Fruit fly (Drosophila melanogaster) whole organism, adult: ENCODE data around the gene CG15047.

Experiments
- CG11617 ChIP-seq: fragments of 200-800 bp; sonication (Bioruptor generic); optimal IDR thresholded peaks from 2 replicates; lab custom pipeline; 2017; ENCODE audit warnings: mild to moderate bottlenecking, missing biosample characterization, missing genetic modification reagents, missing genetic modification characterization
- CG12768 ChIP-seq: fragments of 200-800 bp; sonication (Bioruptor generic); optimal IDR thresholded peaks from 2 replicates; lab custom pipeline; 2017; ENCODE audit warnings: missing biosample characterization, missing genetic modification characterization, mild to moderate bottlenecking, moderate library complexity, missing genetic modification reagents
- CG14711 ChIP-seq: fragments of 200-800 bp; sonication (Bioruptor generic); optimal IDR thresholded peaks from 2 replicates; lab custom pipeline; 2018; ENCODE audit warnings: missing biosample characterization, mild to moderate bottlenecking, missing genetic modification characterization, moderate library complexity
- CG1620 ChIP-seq: fragments of 200-800 bp; sonication (Bioruptor generic); optimal IDR thresholded peaks from 2 replicates; lab custom pipeline; 2016; ENCODE audit warnings: missing biosample characterization, missing genetic modification characterization
- CG33017 ChIP-seq: fragments of 200-800 bp; sonication (Bioruptor generic); optimal IDR thresholded peaks from 2 replicates; lab custom pipeline; 2018; ENCODE audit warnings: missing biosample characterization, mild to moderate bottlenecking, missing genetic modification characterization, moderate library complexity
- CG5204 ChIP-seq: fragments of 200-800 bp; sonication (Bioruptor generic); optimal IDR thresholded peaks from 2 replicates; lab custom pipeline; 2016; ENCODE audit warnings: missing biosample characterization, missing genetic modification characterization
- CG7045 ChIP-seq: fragments of 200-800 bp; sonication (Bioruptor generic); optimal IDR thresholded peaks from 2 replicates; lab custom pipeline; 2017; ENCODE audit warnings: missing biosample characterization, mild to moderate bottlenecking, missing genetic modification characterization
- CG7101 ChIP-seq: fragments of 200-800 bp; sonication (Bioruptor generic); optimal IDR thresholded peaks from 2 replicates; lab custom pipeline; 2018; ENCODE audit warnings: missing biosample characterization, mild to moderate bottlenecking, missing genetic modification characterization, moderate library complexity
- Clk ChIP-seq: fragments of 200-800 bp; sonication (Bioruptor generic); optimal IDR thresholded peaks from 2 replicates; lab custom pipeline; 2017; ENCODE audit warnings: missing biosample characterization, missing genetic modification characterization
- Crg-1 ChIP-seq: fragments of 200-800 bp; sonication (Bioruptor generic); optimal IDR thresholded peaks from 2 replicates; lab custom pipeline; 2016; ENCODE audit warnings: missing biosample characterization, missing genetic modification characterization
- Hr96 ChIP-seq: fragments of 200-800 bp; sonication (Bioruptor generic); optimal IDR thresholded peaks from 2 replicates; lab custom pipeline; 2016; ENCODE audit warnings: missing biosample characterization, missing genetic modification characterization
- Mnt ChIP-seq: fragments of 200-800 bp; sonication (Bioruptor generic); optimal IDR thresholded peaks from 2 replicates; lab custom pipeline; 2016; ENCODE audit warnings: missing biosample characterization, mild to moderate bottlenecking, missing genetic modification characterization
- bab1 ChIP-seq: fragments of 200-800 bp; sonication (Bioruptor generic); optimal IDR thresholded peaks from 3 replicates; lab custom pipeline; 2019; ENCODE audit warnings: missing biosample characterization, mild to moderate bottlenecking, missing genetic modification characterization, moderate library complexity
- cic ChIP-seq: fragments of 200-800 bp; sonication (Bioruptor generic); optimal IDR thresholded peaks from 2 replicates; lab custom pipeline; 2017; ENCODE audit warnings: missing biosample characterization, mild to moderate bottlenecking, missing genetic modification characterization, moderate library complexity
- cnc ChIP-seq, 2 experiments: fragments of >200 bp; optimal IDR thresholded peaks; 2 replicates each; lab custom pipeline; 2017
- kay ChIP-seq: fragments of 200-800 bp; sonication (Bioruptor generic); peaks from one replicate; lab custom pipeline; 2016; ENCODE audit warnings: missing biosample characterization, missing genetic modification characterization, borderline replicate concordance
- ovo ChIP-seq: fragments of 200-800 bp; sonication (Bioruptor generic); optimal IDR thresholded peaks from 2 replicates; lab custom pipeline; 2016; ENCODE audit warnings: missing biosample characterization, missing genetic modification characterization
- pad ChIP-seq: fragments of 200-800 bp; sonication (Bioruptor generic); optimal IDR thresholded peaks from 3 replicates; lab custom pipeline; 2017; ENCODE audit warnings: missing biosample characterization, missing genetic modification characterization, mild to moderate bottlenecking, moderate library complexity, missing genetic modification reagents
- tj ChIP-seq: fragments of 200-800 bp; sonication (Bioruptor generic); optimal IDR thresholded peaks from 3 replicates; lab custom pipeline; 2017; ENCODE audit warnings: missing biosample characterization, mild to moderate bottlenecking, missing genetic modification characterization, moderate library complexity
- toe ChIP-seq: fragments of 200-800 bp; sonication (Bioruptor generic); optimal IDR thresholded peaks from 2 replicates; lab custom pipeline; 2016; ENCODE audit warnings: missing biosample characterization, missing genetic modification characterization

CG15047 gene

DNA sequence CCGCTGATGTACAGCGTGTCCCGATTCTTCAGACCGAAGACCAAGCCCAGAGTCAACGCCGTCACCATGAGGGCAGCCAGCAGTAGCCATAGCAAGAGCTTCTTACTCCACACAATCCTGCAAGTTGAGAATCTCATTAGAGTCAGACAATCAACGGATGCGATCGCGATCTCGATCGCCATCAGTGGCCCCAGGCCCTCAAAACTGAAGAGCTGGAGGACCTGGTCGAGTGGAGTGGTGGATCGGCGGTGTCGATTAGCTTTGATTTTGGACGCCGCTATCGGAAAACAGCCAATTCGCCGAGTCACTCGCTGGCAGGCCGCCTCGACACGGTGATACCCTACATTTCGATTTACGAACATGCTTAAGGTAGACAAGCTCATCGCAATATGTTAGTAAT is 19.9 kb upstream of the CG15047 start:
- TF ChIP-seq CG12768 (GFP tag; lab: Kevin White, UChicago) = no peak

DNA sequence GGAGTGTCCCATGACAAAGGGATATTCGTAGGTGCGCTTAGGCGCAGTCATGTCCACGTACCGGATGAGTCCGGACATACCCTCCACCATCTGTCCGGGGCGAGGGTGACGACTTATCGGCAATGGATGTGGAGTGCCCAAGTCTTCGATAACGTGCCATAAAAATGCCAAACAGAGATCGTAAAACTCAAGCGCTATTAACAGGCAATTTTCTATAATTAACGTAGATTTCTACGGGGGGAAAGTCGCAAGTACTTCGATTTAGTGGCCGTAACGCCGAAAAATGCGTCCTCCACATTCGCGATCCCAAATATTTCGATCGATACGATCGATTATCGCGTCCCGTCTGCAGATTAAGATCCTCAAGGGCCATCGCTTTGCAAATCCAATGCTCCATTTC is 19.1 kb upstream of the CG15047 start:
- TF ChIP-seq Clk (GFP tag; lab: Kevin White, UChicago) = no peak
- no peak for TF ChIP-seq ovo (GFP tag; lab: Kevin White, UChicago)
- TF ChIP-seq CG11617 (GFP tag; lab: Kevin White, UChicago) = no peak
- TF ChIP-seq tj (GFP tag; lab: Kevin White, UChicago) = no peak
- no peak for TF ChIP-seq kay (GFP tag; lab: Kevin White, UChicago)
- no peak for TF ChIP-seq cic (GFP tag; lab: Kevin White, UChicago)
- TF ChIP-seq cnc (optimal IDR thresholded peaks at IDR 0.05; lab: Kevin White, UChicago) = no peak

DNA sequence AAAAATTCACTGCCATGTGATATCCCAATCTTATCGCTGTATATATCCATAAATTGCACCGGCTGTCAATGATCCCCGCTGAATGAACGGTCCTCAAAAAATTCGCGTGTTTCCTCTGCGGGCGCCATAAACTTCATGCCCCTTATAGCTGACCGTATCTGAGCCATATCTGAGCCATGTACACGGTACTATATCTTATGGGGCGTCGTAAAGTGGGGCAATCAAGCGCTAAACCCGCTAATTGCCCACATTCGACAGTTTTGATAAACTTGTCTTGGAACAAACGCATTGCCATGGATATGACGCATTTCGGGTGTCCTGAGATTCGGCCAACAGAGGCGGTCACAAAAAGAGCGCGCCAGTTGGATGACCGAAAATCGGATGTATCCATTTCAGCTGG is 17.6 kb upstream of the CG15047 start:
- TF ChIP-seq Hr96 (GFP tag; lab: Kevin White, UChicago) (no peak), pad (GFP tag; lab: Kevin White, UChicago) (no peak), CG1620 (GFP tag; lab: Kevin White, UChicago) (no peak), cnc (optimal IDR thresholded peaks at IDR 0.05; lab: Kevin White, UChicago) (no peak), CG5204 (GFP tag; lab: Kevin White, UChicago) (no peak), Crg-1 (GFP tag; lab: Kevin White, UChicago) (no peak), ovo (GFP tag; lab: Kevin White, UChicago) (no peak), tj (GFP tag; lab: Kevin White, UChicago) (no peak), cic (GFP tag; lab: Kevin White, UChicago) (no peak), kay (GFP tag; lab: Kevin White, UChicago) (no peak), Clk (GFP tag; lab: Kevin White, UChicago) (no peak), CG7045 (GFP tag; lab: Kevin White, UChicago) (peak; percentile 3), bab1 (GFP tag; lab: Kevin White, UChicago) (no peak), CG7101 (tag; lab: Kevin White, UChicago) (peak; percentile 33)

DNA sequence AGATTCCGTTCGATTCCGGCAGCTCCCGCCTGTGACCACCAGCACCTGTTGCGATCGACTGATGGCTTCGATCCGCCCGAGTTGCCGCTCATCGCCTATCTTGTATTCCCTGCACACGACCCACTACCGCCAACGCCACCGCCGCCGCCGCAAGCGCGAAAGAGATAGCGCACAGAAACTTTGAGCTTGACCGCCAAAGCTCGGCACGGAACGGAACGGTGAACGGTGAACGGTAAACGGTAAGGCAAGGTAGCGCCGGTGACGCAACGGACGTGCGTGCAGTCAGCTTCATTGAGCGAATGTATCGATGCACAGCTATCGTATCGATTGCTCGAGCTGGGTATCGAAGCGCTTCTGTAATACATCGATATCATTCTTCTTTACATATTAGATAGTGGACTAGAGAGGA is 16.2 kb upstream of the CG15047 start, which contains the start of gene Ggt-1:
Gene Ggt-1, minus strand, starts transcription at position 251 of the 409 bp plus-strand sequence.
- TF ChIP-seq CG33017 (tag; lab: Kevin White, UChicago) (no peak), ovo (GFP tag; lab: Kevin White, UChicago) (peak; percentile 98), Clk (GFP tag; lab: Kevin White, UChicago) (no peak), toe (GFP tag; lab: Kevin White, UChicago) (no peak), CG5204 (GFP tag; lab: Kevin White, UChicago) (no peak), CG1620 (GFP tag; lab: Kevin White, UChicago) (no peak), Hr96 (GFP tag; lab: Kevin White, UChicago) (peak; percentile 34), Mnt (GFP tag; lab: Kevin White, UChicago) (peak; percentile 46), cic (GFP tag; lab: Kevin White, UChicago) (no peak), CG7045 (GFP tag; lab: Kevin White, UChicago) (no peak), tj (GFP tag; lab: Kevin White, UChicago) (no peak), Crg-1 (GFP tag; lab: Kevin White, UChicago) (no peak), kay (GFP tag; lab: Kevin White, UChicago) (no peak), CG11617 (GFP tag; lab: Kevin White, UChicago) (no peak), pad (GFP tag; lab: Kevin White, UChicago) (peak; percentile 58), CG12768 (GFP tag; lab: Kevin White, UChicago) (no peak), cnc (optimal IDR thresholded peaks at IDR 0.05; lab: Kevin White, UChicago) (no peak), bab1 (GFP tag; lab: Kevin White, UChicago) (peak; percentile 77), CG7101 (tag; lab: Kevin White, UChicago) (peak; percentile 31), CG14711 (tag; lab: Kevin White, UChicago) (peak; percentile 34)

DNA sequence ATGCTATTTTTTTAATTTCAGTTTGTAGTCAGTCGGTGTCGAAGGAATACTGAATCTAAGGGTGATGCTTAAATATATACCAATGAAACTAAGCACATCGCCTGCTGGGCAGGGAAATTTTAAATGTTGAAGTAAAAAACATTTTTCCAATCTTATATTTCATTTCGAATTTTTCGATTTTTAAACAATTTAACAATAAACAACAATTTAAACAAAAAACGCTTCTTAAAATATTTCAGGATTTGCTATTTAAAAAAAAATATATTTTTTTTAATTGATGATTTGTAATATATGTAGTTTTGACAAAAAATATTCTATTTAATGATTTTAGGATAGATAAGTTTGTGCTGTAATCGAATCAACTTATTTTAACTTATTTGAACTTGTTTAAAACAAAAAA is 13.7 kb upstream of the CG15047 start, which contains the start of gene CG6470:
Gene CG6470, minus strand, starts transcription at position 101 of the 400 bp plus-strand sequence.
- TF ChIP-seq CG12768 (GFP tag; lab: Kevin White, UChicago) = no peak
- TF ChIP-seq ovo (GFP tag; lab: Kevin White, UChicago) = no peak
- no peak for TF ChIP-seq CG14711 (tag; lab: Kevin White, UChicago)
- no peak for TF ChIP-seq pad (GFP tag; lab: Kevin White, UChicago)
- no peak for TF ChIP-seq Crg-1 (GFP tag; lab: Kevin White, UChicago)
- no peak for TF ChIP-seq toe (GFP tag; lab: Kevin White, UChicago)
- TF ChIP-seq bab1 (GFP tag; lab: Kevin White, UChicago) = no peak
- TF ChIP-seq Mnt (GFP tag; lab: Kevin White, UChicago) = no peak
- no peak for TF ChIP-seq cnc (optimal IDR thresholded peaks at IDR 0.05; lab: Kevin White, UChicago)
- no peak for TF ChIP-seq CG5204 (GFP tag; lab: Kevin White, UChicago)
- TF ChIP-seq CG7045 (GFP tag; lab: Kevin White, UChicago) = no peak

DNA sequence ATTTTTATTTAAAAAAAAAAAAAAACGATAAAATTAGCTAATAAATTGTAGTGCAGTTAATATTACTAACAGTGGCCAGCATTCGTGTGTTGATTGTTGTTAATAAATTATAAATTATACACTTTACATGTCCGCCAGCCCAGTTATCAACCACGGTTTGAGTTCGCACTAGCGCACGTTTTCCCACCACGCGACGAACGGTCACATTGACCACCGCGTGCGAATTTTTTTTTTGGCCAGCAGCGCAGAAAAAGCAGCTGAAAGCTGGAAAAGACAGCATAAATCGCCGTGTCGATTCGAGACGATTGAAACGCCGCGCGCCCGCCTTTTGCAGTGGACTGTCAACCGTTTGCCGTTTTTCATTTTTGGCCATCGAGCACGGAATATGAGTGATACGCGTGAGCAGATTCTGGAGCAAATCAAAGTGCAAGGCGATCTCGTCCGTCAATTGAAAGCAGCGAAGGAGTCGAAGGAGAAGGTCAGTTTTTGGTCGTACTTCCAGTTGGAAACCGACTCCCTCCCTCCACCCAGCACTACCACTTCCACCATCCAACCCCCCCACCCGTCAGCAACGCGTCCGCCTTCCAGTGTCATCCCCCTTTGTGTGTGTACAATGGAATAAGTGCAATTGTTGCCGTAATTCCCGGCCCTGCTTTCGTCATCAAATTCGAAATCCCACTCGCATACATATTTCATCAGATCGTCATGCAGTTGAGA is 13.1 kb upstream of the CG15047 start, which contains the start of the genes Bx and HisRS:
Gene Bx, plus strand, starts transcription at position 224 of the 717 bp plus-strand sequence.
Gene HisRS, plus strand, starts transcription at position 224 of the 717 bp plus-strand sequence.
- TF ChIP-seq CG7101 (tag; lab: Kevin White, UChicago) = peak; percentile 2
- TF ChIP-seq Mnt (GFP tag; lab: Kevin White, UChicago) = peak; percentile 100
- no peak for TF ChIP-seq bab1 (GFP tag; lab: Kevin White, UChicago)
- TF ChIP-seq tj (GFP tag; lab: Kevin White, UChicago) = peak; percentile 76
- TF ChIP-seq CG11617 (GFP tag; lab: Kevin White, UChicago) = no peak
- TF ChIP-seq ovo (GFP tag; lab: Kevin White, UChicago) = no peak
